Worm (Caenorhabditis elegans): ENCODE data around the gene str-28.
"Not testable (repeated sequence)": the region's sequence is repeated elsewhere in the genome, so short reads cannot be mapped to it uniquely, and the experiment has no call there.

Gene str-28

ce11 chrV:7521304-7521703 is 48.6 kb upstream of the str-28 start (continued):
- TF ChIP-seq arid-1 (GFP tag; conservative IDR thresholded peaks at IDR 0.05): no peak
- no peak for TF ChIP-seq dpl-1 (GFP tag; optimal IDR thresholded peaks at IDR 0.05)

- TF ChIP-seq skn-1 (tag; optimal IDR thresholded peaks at IDR 0.05) (no peak), nhr-41 (GFP tag; IDR thresholded peaks at IDR 0.05) (no peak), snpc-1.2 (GFP tag; IDR thresholded peaks at IDR 0.05) (no peak), duxl-1 (tag; optimal IDR thresholded peaks at IDR 0.05; ENCODE audit: poor library complexity) (no peak), ceh-28 (tag; optimal IDR thresholded peaks at IDR 0.05) (no peak), lim-7 (GFP tag; IDR thresholded peaks at IDR 0.05) (no peak), unc-130 (GFP tag; optimal IDR thresholded peaks at IDR 0.05) (no peak), D1046.2 (GFP tag; IDR thresholded peaks at IDR 0.05) (no peak), dpl-1 (GFP tag; optimal IDR thresholded peaks at IDR 0.05) (no peak), attf-4 (tag; optimal IDR thresholded peaks at IDR 0.05) (no peak), spr-1 (tag; optimal IDR thresholded peaks at IDR 0.05) (no peak), ZK337.2 (GFP tag; IDR thresholded peaks at IDR 0.05) (no peak), F49E8.2 (tag; optimal IDR thresholded peaks at IDR 0.05; ENCODE audit: borderline replicate concordance) (no peak), nhr-28 (tag; optimal IDR thresholded peaks at IDR 0.05) (no peak), hmg-1.1 (GFP tag; IDR thresholded peaks at IDR 0.05) (no peak), fkh-10 (GFP tag; optimal IDR thresholded peaks at IDR 0.05) (no peak)
These were observed 47.4 kb upstream of the str-28 start, which contains the start of gene srb-19 for ce11 chrV:7520077-7520476. TSS of gene srb-19 (minus strand) at chrV:7520177.

ce11 chrV:7514939-7515338 is 42.2 kb upstream of the str-28 start, which contains the start of gene srb-18:
TSS of gene srb-18 (plus strand) at chrV:7515239.
- TF ChIP-seq ama-1 (optimal IDR thresholded peaks at IDR 0.05): no peak
- no peak for TF ChIP-seq php-3 (GFP tag; IDR thresholded peaks at IDR 0.05)
- no peak for TF ChIP-seq mxl-3 (GFP tag; optimal IDR thresholded peaks at IDR 0.05)
- no peak for TF ChIP-seq spr-3 (GFP tag; optimal IDR thresholded peaks at IDR 0.05)
- no peak for TF ChIP-seq ceh-44 (GFP tag; IDR thresholded peaks at IDR 0.05)
- no peak for TF ChIP-seq ceh-62 (tag; optimal IDR thresholded peaks at IDR 0.05)
- no peak for TF ChIP-seq zfp-2 (tag; optimal IDR thresholded peaks at IDR 0.05)
- no peak for TF ChIP-seq nhr-41 (GFP tag; IDR thresholded peaks at IDR 0.05)
- no peak for TF ChIP-seq unc-39 (tag; optimal IDR thresholded peaks at IDR 0.05)
- TF ChIP-seq tag-97 (GFP tag; IDR thresholded peaks at IDR 0.05): no peak
- no peak for TF ChIP-seq rbr-2 (tag; optimal IDR thresholded peaks at IDR 0.05)
- no peak for TF ChIP-seq F44E2.7 (GFP tag; IDR thresholded peaks at IDR 0.05)
- TF ChIP-seq unc-62 (GFP tag; optimal IDR thresholded peaks at IDR 0.05 in 1 of 2): no peak
- no peak for TF ChIP-seq unc-62 (tag; optimal IDR thresholded peaks at IDR 0.05)

- TF ChIP-seq madf-9 (GFP tag; conservative IDR thresholded peaks at IDR 0.05); T26A8.4 (GFP tag; IDR thresholded peaks at IDR 0.05); dmd-9 (GFP tag; IDR thresholded peaks at IDR 0.05): not testable (repeated sequence)
These were observed 38.8 kb upstream of the str-28 start, which contains the start of gene nhr-171 for ce11 chrV:7511465-7511864. TSS of gene nhr-171 (plus strand) at chrV:7511765.

ce11 chrV:7508566-7509044 is 35.9 kb upstream of the str-28 start, which contains the start of the genes str-31 and nhr-172:
TSS of gene str-31 (minus strand) at chrV:7508666.
TSS of gene nhr-172 (plus strand) at chrV:7508994.
- TF ChIP-seq tag-97 (GFP tag; IDR thresholded peaks at IDR 0.05) (no peak), jun-1 (tag; optimal IDR thresholded peaks at IDR 0.05) (no peak), php-3 (GFP tag; IDR thresholded peaks at IDR 0.05) (no peak), skn-1 (tag; optimal IDR thresholded peaks at IDR 0.05) (no peak), F10B5.3 (tag; optimal IDR thresholded peaks at IDR 0.05) (no peak), T20F7.1 (GFP tag; optimal IDR thresholded peaks at IDR 0.05) (no peak), tra-1 (GFP tag; IDR thresholded peaks at IDR 0.05) (no peak), sdz-12 (GFP tag; optimal IDR thresholded peaks at IDR 0.05) (no peak), zag-1 (tag; optimal IDR thresholded peaks at IDR 0.05) (no peak), Y48G9A.11 (GFP tag; IDR thresholded peaks at IDR 0.05) (no peak), zfp-3 (GFP tag; conservative IDR thresholded peaks at IDR 0.05) (no peak), zip-2 (tag; optimal IDR thresholded peaks at IDR 0.05) (no peak), T26A8.4 (GFP tag; IDR thresholded peaks at IDR 0.05) (no peak), lim-7 (GFP tag; IDR thresholded peaks at IDR 0.05) (no peak)
